Worm (Caenorhabditis elegans): ENCODE results near the gene M151.2.

DNA sequence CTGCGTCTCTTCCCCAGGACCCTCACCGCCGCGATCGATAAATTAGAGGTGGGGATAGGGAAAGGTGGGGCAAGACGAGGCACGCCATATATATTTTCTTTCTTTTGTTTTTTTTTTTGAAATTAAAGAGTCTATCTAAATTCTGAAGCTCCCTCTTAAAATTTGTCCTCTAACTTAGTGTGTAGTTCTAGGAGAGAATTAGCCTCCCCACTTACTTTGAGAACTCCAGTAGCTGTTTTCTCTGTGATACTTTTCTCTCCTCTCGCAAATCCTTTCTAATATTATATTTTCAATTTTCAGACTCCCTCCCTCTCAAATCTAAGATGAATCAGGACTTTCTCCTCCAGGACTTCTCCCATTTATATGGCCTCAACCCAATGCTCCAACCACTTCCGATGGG, 8.9 kb upstream of the M151.2 start, which contains the start of gene M151.7:
- no peak for TF ChIP-seq ama-1 (optimal IDR thresholded peaks at IDR 0.05)
- no peak for TF ChIP-seq hnd-1 (tag; optimal IDR thresholded peaks at IDR 0.05)
- TF ChIP-seq pes-1 (GFP tag; IDR thresholded peaks at IDR 0.05): no peak
- TF ChIP-seq ceh-36 (tag; optimal IDR thresholded peaks at IDR 0.05): no peak
- no peak for TF ChIP-seq flt-1 (GFP tag; IDR thresholded peaks at IDR 0.05)
- TF ChIP-seq hmbx-1 (tag; optimal IDR thresholded peaks at IDR 0.05): no peak
- TF ChIP-seq tbx-37 (GFP tag; conservative IDR thresholded peaks at IDR 0.05): no peak
- no peak for TF ChIP-seq ets-7 (tag; optimal IDR thresholded peaks at IDR 0.05)
- no peak for TF ChIP-seq tra-4 (tag; optimal IDR thresholded peaks at IDR 0.05)
- no peak for TF ChIP-seq ceh-13 (GFP tag; optimal IDR thresholded peaks at IDR 0.05)

Measured in whole organism, early embryonic.